Worm (Caenorhabditis elegans): ENCODE data around the gene B0250.7.

ce11 chrV:20509427-20509826 lies 33.6 kb upstream of the B0250.7 start:
- no peak for TF ChIP-seq nhr-237 (tag; optimal IDR thresholded peaks at IDR 0.05)
- TF ChIP-seq elt-1 (tag; optimal IDR thresholded peaks at IDR 0.05; ENCODE audit: borderline replicate concordance, insufficient read depth): no peak
- no peak for TF ChIP-seq unc-62 (GFP tag; optimal IDR thresholded peaks at IDR 0.05)
- TF ChIP-seq sptf-1 (tag; optimal IDR thresholded peaks at IDR 0.05): no peak
- TF ChIP-seq lsy-2 (tag; optimal IDR thresholded peaks at IDR 0.05): no peak
- no peak for TF ChIP-seq snpc-4 (tag; optimal IDR thresholded peaks at IDR 0.05)
- TF ChIP-seq nhr-76 (tag; optimal IDR thresholded peaks at IDR 0.05): no peak
- no peak for TF ChIP-seq nhr-12 (tag; optimal IDR thresholded peaks at IDR 0.05)
- no peak for TF ChIP-seq nhr-28 (tag; optimal IDR thresholded peaks at IDR 0.05)
- no peak for TF ChIP-seq pha-4 (tag; optimal IDR thresholded peaks at IDR 0.05)
- TF ChIP-seq sem-2 (GFP tag; optimal IDR thresholded peaks at IDR 0.05): no peak
- TF ChIP-seq elt-3 (tag; optimal IDR thresholded peaks at IDR 0.05): no peak
- TF ChIP-seq M03D4.4 (tag; optimal IDR thresholded peaks at IDR 0.05): no peak
